Worm (Caenorhabditis elegans) whole organism, mixed stage, embryonic: ENCODE measurements around the gene taf-3.

Source experiments
- M03D4.4 ChIP-seq: sonication (generic microtip); optimal IDR thresholded peaks from 2 replicates; lab custom pipeline; 2017; ENCODE audit warnings: mild to moderate bottlenecking, missing genetic modification characterization, missing compliant biosample characterization
- ces-1 ChIP-seq: fragments of 150-350 bp; optimal IDR thresholded peaks from 2 replicates; lab custom pipeline; 2014; ENCODE audit warnings: missing biosample characterization, missing genetic modification reagents, missing genetic modification characterization
- drap-1 ChIP-seq: fragments of 200-800 bp; sonication (Bioruptor generic); optimal IDR thresholded peaks from 3 replicates; lab custom pipeline; 2018; ENCODE audit warnings: mild to moderate bottlenecking, missing genetic modification characterization, missing compliant biosample characterization
- unc-62 ChIP-seq: fragments of 150-350 bp; optimal IDR thresholded peaks from 2 replicates; lab custom pipeline; 2014; ENCODE audit warnings: missing biosample characterization, missing genetic modification reagents, missing genetic modification characterization

DNA sequence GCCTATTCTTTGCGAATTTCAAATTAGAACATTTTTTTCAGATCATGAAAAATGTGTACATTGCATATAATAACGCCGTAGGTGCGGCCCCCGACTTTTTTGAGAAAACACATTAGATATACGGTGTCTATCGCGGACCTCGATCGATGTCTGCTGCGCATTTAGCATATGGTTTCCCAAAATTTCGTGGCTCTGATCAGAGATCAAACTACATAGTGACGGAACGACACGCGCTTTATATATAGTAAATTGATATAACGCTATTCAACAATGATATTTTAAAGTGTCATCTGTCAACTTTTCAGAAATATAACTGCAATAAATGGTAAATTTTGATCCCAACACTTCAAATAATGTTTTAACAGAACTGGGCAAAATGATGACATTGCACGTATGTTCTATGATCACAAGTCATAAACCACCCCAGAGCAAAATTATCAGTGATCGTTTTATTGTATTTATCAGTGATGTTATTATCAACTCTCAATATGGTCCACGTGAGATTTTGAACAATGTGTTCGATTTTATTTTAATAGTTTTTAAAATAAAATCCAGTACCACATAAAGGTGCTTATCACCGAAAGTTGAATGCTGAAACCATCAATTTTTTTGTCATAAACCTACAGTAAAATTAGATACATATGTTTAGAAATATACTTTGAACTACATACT, 14.1 kb downstream of the taf-3 start:
- TF ChIP-seq ces-1 (no peak), drap-1 (GFP tag; lab: Kevin White, UChicago) (no peak), M03D4.4 (no peak), unc-62 (GFP tag; lab: Kevin White, UChicago) (no peak)
